Fruit fly (Drosophila melanogaster) whole organism, wandering third instar larva: ENCODE measurements around the gene Mad.

ENCODE experiments used
- Abd-B ChIP-seq: fragments of >200 bp; optimal IDR thresholded peaks from 2 replicates; lab custom pipeline; 2017; ENCODE audit warnings: missing biosample characterization, missing genetic modification characterization
- CG32264 ChIP-seq: fragments of 200-800 bp; sonication (Bioruptor generic); optimal IDR thresholded peaks from 2 replicates; lab custom pipeline; 2016; ENCODE audit warnings: missing biosample characterization, missing genetic modification characterization
- CrebA ChIP-seq: fragments of 200-800 bp; sonication (Bioruptor generic); optimal IDR thresholded peaks from 2 replicates; lab custom pipeline; 2016; ENCODE audit warnings: missing biosample characterization, mild to moderate bottlenecking, missing genetic modification characterization, borderline replicate concordance
- Dfd ChIP-seq: fragments of >200 bp; optimal IDR thresholded peaks from 2 replicates; lab custom pipeline; 2017; ENCODE audit warnings: missing biosample characterization, missing genetic modification characterization
- Dif ChIP-seq: fragments of 200-275, 200-300 bp; sonication (Bioruptor generic); optimal IDR thresholded peaks from 2 replicates; lab custom pipeline; 2018; ENCODE audit warnings: missing biosample characterization, missing genetic modification characterization; ENCODE audit not compliant: partially characterized antibody
- GATAd ChIP-seq: sonication (Bioruptor generic); optimal IDR thresholded peaks from 2 replicates; lab custom pipeline; 2016; ENCODE audit warnings: missing biosample characterization, missing genetic modification characterization
- HLH106 ChIP-seq: fragments of 200-800 bp; optimal IDR thresholded peaks from 3 replicates; lab custom pipeline; 2019; ENCODE audit warnings: missing biosample characterization, mild to moderate bottlenecking, missing genetic modification characterization, moderate library complexity
- Hnf4 ChIP-seq: fragments of 200-800 bp; sonication (Bioruptor generic); optimal IDR thresholded peaks from 2 replicates; lab custom pipeline; 2016; ENCODE audit warnings: missing biosample characterization, mild to moderate bottlenecking, missing genetic modification characterization
- Hr83 ChIP-seq: fragments of 200-300 bp; sonication (Bioruptor generic); optimal IDR thresholded peaks from 2 replicates; lab custom pipeline; 2016; ENCODE audit warnings: missing biosample characterization, mild to moderate bottlenecking, missing genetic modification characterization, moderate library complexity; ENCODE audit not compliant: poor library complexity, severe bottlenecking
- Jra ChIP-seq: sonication (Bioruptor generic); optimal IDR thresholded peaks from 2 replicates; lab custom pipeline; 2016; ENCODE audit warnings: missing biosample characterization, missing genetic modification characterization
- Mio ChIP-seq: sonication (Bioruptor generic); optimal IDR thresholded peaks from 2 replicates; lab custom pipeline; 2016; ENCODE audit warnings: missing biosample characterization, missing genetic modification characterization
- Myc ChIP-seq: fragments of >200 bp; optimal IDR thresholded peaks from 2 replicates; lab custom pipeline; 2017
- N ChIP-seq: fragments of >200 bp; optimal IDR thresholded peaks from 2 replicates; lab custom pipeline; 2018; ENCODE audit warnings: missing biosample characterization, missing external identifiers, missing genetic modification characterization
- Rel ChIP-seq, 2 experiments: fragments of 200-800 bp; sonication (Bioruptor generic) in 1 of 2; optimal IDR thresholded peaks; 2 replicates in 1 of 2; 3 replicates in 1 of 2; lab custom pipeline; 2016 to 2019; ENCODE audit warnings: mild to moderate bottlenecking in 2 of 2, missing biosample characterization in 2 of 2, missing genetic modification characterization in 2 of 2, moderate library complexity in 1 of 2
- Sp1 ChIP-seq: fragments of 200-800 bp; sonication (Bioruptor generic); optimal IDR thresholded peaks from 3 replicates; lab custom pipeline; 2019; ENCODE audit warnings: missing biosample characterization, mild to moderate bottlenecking, missing genetic modification characterization, moderate library complexity
- Vsx2 ChIP-seq: fragments of 200-300, 225-300 bp; sonication (Bioruptor generic); optimal IDR thresholded peaks from 2 replicates; lab custom pipeline; 2018; ENCODE audit warnings: missing biosample characterization, missing genetic modification characterization; ENCODE audit not compliant: partially characterized antibody
- br ChIP-seq: fragments of 200-800 bp; sonication (Bioruptor generic); optimal IDR thresholded peaks from 2 replicates; lab custom pipeline; 2016; ENCODE audit warnings: missing biosample characterization, missing genetic modification characterization
- brk ChIP-seq: fragments of 200-800 bp; sonication (Bioruptor generic); optimal IDR thresholded peaks from 2 replicates; lab custom pipeline; 2016; ENCODE audit warnings: missing biosample characterization, mild to moderate bottlenecking, missing genetic modification characterization
- dl ChIP-seq, 2 experiments: fragments of 175-275, 200-275 bp in 1 of 2; fragments of 200-275 bp in 1 of 2; sonication (Bioruptor generic); optimal IDR thresholded peaks; lab custom pipeline; 2018; ENCODE audit warnings: mild to moderate bottlenecking in 2 of 2, missing biosample characterization in 2 of 2, missing genetic modification characterization in 2 of 2, moderate library complexity in 2 of 2; ENCODE audit not compliant: partially characterized antibody in 2 of 2, insufficient read depth in 1 of 2
- dsf ChIP-seq: sonication (Bioruptor generic); optimal IDR thresholded peaks from 2 replicates; lab custom pipeline; 2016; ENCODE audit warnings: missing biosample characterization, missing genetic modification characterization, borderline replicate concordance
- foxo ChIP-seq, 2 experiments: fragments of 200-800 bp; sonication (Bioruptor generic); optimal IDR thresholded peaks; 2 replicates in 1 of 2; 3 replicates in 1 of 2; lab custom pipeline; 2016 to 2017; ENCODE audit warnings: missing biosample characterization in 2 of 2, missing genetic modification characterization in 2 of 2
- h ChIP-seq: fragments of 200-800 bp; sonication (Bioruptor generic); optimal IDR thresholded peaks from 3 replicates; lab custom pipeline; 2016; ENCODE audit warnings: missing biosample characterization, mild to moderate bottlenecking, missing genetic modification characterization
- jim ChIP-seq: fragments of 175-275, 200-325 bp; sonication (Bioruptor generic); optimal IDR thresholded peaks from 2 replicates; lab custom pipeline; 2016; ENCODE audit warnings: missing biosample characterization, mild to moderate bottlenecking, missing genetic modification characterization
- lola ChIP-seq: fragments of >200 bp; optimal IDR thresholded peaks from 2 replicates; lab custom pipeline; 2017; ENCODE audit warnings: missing biosample characterization, missing genetic modification characterization
- pan ChIP-seq: fragments of >200 bp; optimal IDR thresholded peaks from 2 replicates; lab custom pipeline; 2017
- psq ChIP-seq: fragments of 200-800 bp; sonication (Bioruptor generic); optimal IDR thresholded peaks from 3 replicates; lab custom pipeline; 2017; ENCODE audit warnings: missing biosample characterization, mild to moderate bottlenecking, missing genetic modification characterization, moderate library complexity
- rgr ChIP-seq: fragments of 200-800 bp; sonication (Bioruptor generic); optimal IDR thresholded peaks from 3 replicates; lab custom pipeline; 2016; ENCODE audit warnings: missing biosample characterization, mild to moderate bottlenecking, missing genetic modification characterization
- sage ChIP-seq: fragments of 200-800 bp; sonication (Bioruptor generic); optimal IDR thresholded peaks from 2 replicates; lab custom pipeline; 2016; ENCODE audit warnings: missing biosample characterization, mild to moderate bottlenecking, missing genetic modification characterization
- sv ChIP-seq: fragments of 200-800 bp; sonication (Bioruptor generic); optimal IDR thresholded peaks from 3 replicates; lab custom pipeline; 2016; ENCODE audit warnings: missing biosample characterization, missing genetic modification characterization
- tai ChIP-seq: sonication (Bioruptor generic); optimal IDR thresholded peaks from 2 replicates; lab custom pipeline; 2016; ENCODE audit warnings: missing biosample characterization, missing genetic modification characterization
- usp ChIP-seq: fragments of >200 bp; optimal IDR thresholded peaks from 2 replicates; lab custom pipeline; 2017; ENCODE audit warnings: missing biosample characterization, missing genetic modification characterization
- woc ChIP-seq: sonication (Bioruptor generic); optimal IDR thresholded peaks from 2 replicates; lab custom pipeline; 2016; ENCODE audit warnings: missing biosample characterization, mild to moderate bottlenecking, missing genetic modification characterization

Gene Mad

dm6 chr2L:3143908-3144307, 15.5 kb downstream of the Mad start:
- no peak for TF ChIP-seq Dif
- no peak for TF ChIP-seq HLH106 (tag; lab: Kevin White, UChicago)
- no peak for TF ChIP-seq lola
- TF ChIP-seq sage (GFP tag; lab: Kevin White, UChicago): no peak
- no peak for TF ChIP-seq brk (GFP tag; lab: Kevin White, UChicago)
- TF ChIP-seq usp (GFP tag; lab: Kevin White, UChicago): no peak
- no peak for TF ChIP-seq Hnf4 (GFP tag; lab: Kevin White, UChicago)
- TF ChIP-seq, all 38 proteins: peak for 0

DNA sequence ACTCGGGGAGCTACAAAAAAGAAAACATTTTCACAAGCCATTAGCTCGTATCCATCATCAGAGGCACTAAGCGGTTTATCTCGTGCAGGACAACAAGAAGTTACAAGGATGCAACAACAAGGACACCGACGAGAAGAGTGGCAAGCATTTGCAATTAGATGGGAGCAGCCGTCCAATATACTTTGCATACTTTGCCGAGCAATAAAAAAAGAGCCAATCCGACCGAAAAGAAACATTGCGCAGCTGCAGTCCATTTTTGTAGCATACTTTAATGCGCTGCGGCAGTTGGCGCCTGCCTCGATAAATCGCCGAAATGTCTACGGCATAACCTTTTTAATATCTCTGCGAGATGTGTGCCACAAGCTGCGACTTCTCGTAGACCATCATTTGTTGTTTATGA, 27.8 kb downstream of the Mad start:
- TF ChIP-seq Myc (lab: Kevin White, UChicago): peak; percentile 75
- peak; percentile 44 for TF ChIP-seq Abd-B (GFP tag; lab: Kevin White, UChicago)
- no peak for TF ChIP-seq HLH106 (tag; lab: Kevin White, UChicago)
- TF ChIP-seq N (GFP tag; lab: Kevin White, UChicago): peak; percentile 83
- peak; percentile 36 for TF ChIP-seq Vsx2
- TF ChIP-seq, all 38 proteins: peak for 4

dm6 chr2L:3130417-3130816, 29.0 kb downstream of the Mad start:
- TF ChIP-seq Dif (no peak), Vsx2 (no peak), Rel (GFP tag; optimal IDR thresholded peaks at IDR 0.05; lab: Kevin White, UChicago) (no peak), Rel (tag; optimal IDR thresholded peaks at IDR 0.05; lab: Kevin White, UChicago) (no peak), Hnf4 (GFP tag; lab: Kevin White, UChicago) (no peak)

dm6 chr2L:3128335-3128734, 31.1 kb downstream of the Mad start, which contains the start of gene CG15403:
Gene CG15403 (plus strand): TSS chr2L:3128635.
- TF ChIP-seq br (GFP tag; lab: Kevin White, UChicago) (no peak), HLH106 (tag; lab: Kevin White, UChicago) (no peak), dsf (no peak), Hnf4 (GFP tag; lab: Kevin White, UChicago) (no peak), rgr (GFP tag; lab: Kevin White, UChicago) (no peak), tai (no peak), Vsx2 (no peak), N (GFP tag; lab: Kevin White, UChicago) (no peak), CrebA (GFP tag; lab: Kevin White, UChicago) (no peak), Rel (GFP tag; optimal IDR thresholded peaks at IDR 0.05; lab: Kevin White, UChicago) (no peak), Rel (tag; optimal IDR thresholded peaks at IDR 0.05; lab: Kevin White, UChicago) (no peak), sage (GFP tag; lab: Kevin White, UChicago) (no peak), dl (GFP tag; optimal IDR thresholded peaks at IDR 0.05; lab: Kevin White, UChicago; ENCODE audit: insufficient read depth in 1 of 2, partially characterized antibody in 2 of 2) (no peak), CG32264 (GFP tag; lab: Kevin White, UChicago) (no peak), h (GFP tag; lab: Kevin White, UChicago) (no peak), Abd-B (GFP tag; lab: Kevin White, UChicago) (no peak), sv (GFP tag; lab: Kevin White, UChicago) (no peak), Dfd (GFP tag; lab: Kevin White, UChicago) (no peak), foxo (GFP tag; optimal IDR thresholded peaks at IDR 0.05; lab: Kevin White, UChicago) (no peak), Mio (GFP tag; lab: Kevin White, UChicago) (no peak)

DNA sequence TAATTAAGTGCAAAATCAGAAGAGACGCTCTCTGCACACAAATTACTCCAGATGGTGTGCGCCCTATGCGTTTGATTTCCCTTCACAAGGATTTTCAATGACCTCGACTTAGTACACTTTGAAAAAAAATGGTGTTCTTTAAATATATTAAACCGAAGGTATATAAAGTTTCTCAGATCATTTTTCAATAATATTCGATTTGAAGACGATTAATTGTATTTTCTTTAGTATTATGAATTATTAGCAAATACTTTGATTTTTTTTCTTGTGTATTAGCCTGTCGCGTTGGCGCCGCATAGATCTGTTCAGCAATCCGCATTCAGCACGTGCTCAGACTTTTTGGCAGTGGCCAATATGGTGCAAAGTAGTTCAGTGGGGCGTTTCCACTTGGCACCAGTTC, 31.6 kb downstream of the Mad start:
- no peak for TF ChIP-seq Abd-B (GFP tag; lab: Kevin White, UChicago)
- TF ChIP-seq tai: no peak
- TF ChIP-seq jim: no peak
- no peak for TF ChIP-seq h (GFP tag; lab: Kevin White, UChicago)
- TF ChIP-seq sage (GFP tag; lab: Kevin White, UChicago): no peak
- TF ChIP-seq sv (GFP tag; lab: Kevin White, UChicago): no peak
- no peak for TF ChIP-seq Hr83 (GFP tag; lab: Kevin White, UChicago)
- TF ChIP-seq dsf: no peak
- TF ChIP-seq Mio (GFP tag; lab: Kevin White, UChicago): no peak
- TF ChIP-seq Sp1 (GFP tag; lab: Kevin White, UChicago): no peak
- TF ChIP-seq woc (GFP tag; lab: Kevin White, UChicago): no peak
- no peak for TF ChIP-seq Dif
- no peak for TF ChIP-seq N (GFP tag; lab: Kevin White, UChicago)
- no peak for TF ChIP-seq Jra (GFP tag; lab: Kevin White, UChicago)
- no peak for TF ChIP-seq psq (GFP tag; lab: Kevin White, UChicago)
- no peak for TF ChIP-seq GATAd (GFP tag; lab: Kevin White, UChicago)
- no peak for TF ChIP-seq pan (lab: Kevin White, UChicago)
